Fruit fly (Drosophila melanogaster) whole organism, wandering third instar larva: ENCODE results near the gene CG7900.

Source experiments
- Abd-B ChIP-seq: fragments of >200 bp; optimal IDR thresholded peaks from 2 replicates; lab custom pipeline; 2017; ENCODE audit warnings: missing biosample characterization, missing genetic modification characterization
- GATAd ChIP-seq: sonication (Bioruptor generic); optimal IDR thresholded peaks from 2 replicates; lab custom pipeline; 2016; ENCODE audit warnings: missing biosample characterization, missing genetic modification characterization
- Hr83 ChIP-seq: fragments of 200-300 bp; sonication (Bioruptor generic); optimal IDR thresholded peaks from 2 replicates; lab custom pipeline; 2016; ENCODE audit warnings: missing biosample characterization, mild to moderate bottlenecking, missing genetic modification characterization, moderate library complexity; ENCODE audit not compliant: poor library complexity, severe bottlenecking
- Mio ChIP-seq: sonication (Bioruptor generic); optimal IDR thresholded peaks from 2 replicates; lab custom pipeline; 2016; ENCODE audit warnings: missing biosample characterization, missing genetic modification characterization
- Rel ChIP-seq, 2 experiments: fragments of 200-800 bp; sonication (Bioruptor generic) in 1 of 2; optimal IDR thresholded peaks; 2 replicates in 1 of 2; 3 replicates in 1 of 2; lab custom pipeline; 2016 to 2019; ENCODE audit warnings: mild to moderate bottlenecking in 2 of 2, missing biosample characterization in 2 of 2, missing genetic modification characterization in 2 of 2, moderate library complexity in 1 of 2
- Sp1 ChIP-seq: fragments of 200-800 bp; sonication (Bioruptor generic); optimal IDR thresholded peaks from 3 replicates; lab custom pipeline; 2019; ENCODE audit warnings: missing biosample characterization, mild to moderate bottlenecking, missing genetic modification characterization, moderate library complexity
- Vsx2 ChIP-seq: fragments of 200-300, 225-300 bp; sonication (Bioruptor generic); optimal IDR thresholded peaks from 2 replicates; lab custom pipeline; 2018; ENCODE audit warnings: missing biosample characterization, missing genetic modification characterization; ENCODE audit not compliant: partially characterized antibody
- br ChIP-seq: fragments of 200-800 bp; sonication (Bioruptor generic); optimal IDR thresholded peaks from 2 replicates; lab custom pipeline; 2016; ENCODE audit warnings: missing biosample characterization, missing genetic modification characterization
- h ChIP-seq: fragments of 200-800 bp; sonication (Bioruptor generic); optimal IDR thresholded peaks from 3 replicates; lab custom pipeline; 2016; ENCODE audit warnings: missing biosample characterization, mild to moderate bottlenecking, missing genetic modification characterization
- lola ChIP-seq: fragments of >200 bp; optimal IDR thresholded peaks from 2 replicates; lab custom pipeline; 2017; ENCODE audit warnings: missing biosample characterization, missing genetic modification characterization
- pan ChIP-seq: fragments of >200 bp; optimal IDR thresholded peaks from 2 replicates; lab custom pipeline; 2017
- psq ChIP-seq: fragments of 200-800 bp; sonication (Bioruptor generic); optimal IDR thresholded peaks from 3 replicates; lab custom pipeline; 2017; ENCODE audit warnings: missing biosample characterization, mild to moderate bottlenecking, missing genetic modification characterization, moderate library complexity
- usp ChIP-seq: fragments of >200 bp; optimal IDR thresholded peaks from 2 replicates; lab custom pipeline; 2017; ENCODE audit warnings: missing biosample characterization, missing genetic modification characterization
- woc ChIP-seq: sonication (Bioruptor generic); optimal IDR thresholded peaks from 2 replicates; lab custom pipeline; 2016; ENCODE audit warnings: missing biosample characterization, mild to moderate bottlenecking, missing genetic modification characterization

DNA sequence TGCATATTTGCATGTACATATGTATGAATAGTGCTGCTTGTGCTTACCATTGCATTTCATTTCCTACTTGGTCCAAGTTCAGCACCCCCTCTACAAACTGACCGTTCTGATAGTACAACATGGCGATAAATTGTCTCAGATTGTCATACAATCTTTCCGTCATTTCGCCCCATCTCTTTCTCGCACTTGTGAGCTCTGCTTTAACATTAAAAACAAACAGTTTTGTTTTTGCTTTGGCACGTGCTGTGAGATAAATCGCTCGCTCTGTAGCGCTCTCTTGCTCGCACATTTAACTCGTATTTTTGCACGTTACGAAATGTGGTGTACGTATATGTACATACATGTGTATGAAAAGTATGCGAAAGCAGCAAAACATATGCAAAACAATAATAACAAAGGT lies 14.8 kb downstream of the CG7900 start:
- TF ChIP-seq usp (GFP tag; lab: Kevin White, UChicago) (no peak), Sp1 (GFP tag; lab: Kevin White, UChicago) (no peak), woc (GFP tag; lab: Kevin White, UChicago) (no peak), Vsx2 (GFP tag; lab: Kevin White, UChicago) (no peak), Mio (GFP tag; lab: Kevin White, UChicago) (no peak), Rel (GFP tag; optimal IDR thresholded peaks at IDR 0.05; lab: Kevin White, UChicago) (no peak), Rel (tag; optimal IDR thresholded peaks at IDR 0.05; lab: Kevin White, UChicago) (no peak), pan (no peak), GATAd (GFP tag; lab: Kevin White, UChicago) (no peak), Hr83 (GFP tag; lab: Kevin White, UChicago) (no peak), lola (no peak), br (GFP tag; lab: Kevin White, UChicago) (no peak), psq (GFP tag; lab: Kevin White, UChicago) (no peak), h (no peak), Abd-B (GFP tag; lab: Kevin White, UChicago) (no peak)
